Worm (Caenorhabditis elegans) whole organism, late embryonic: Measurements from ENCODE around the gene zfp-3.

Experiments
- K02D7.2 ChIP-seq: sonication (generic microtip); optimal IDR thresholded peaks from 2 replicates; lab custom pipeline; 2017; ENCODE audit warnings: mild to moderate bottlenecking, missing genetic modification characterization, missing compliant biosample characterization
- K09A11.1 ChIP-seq: sonication (generic microtip); optimal IDR thresholded peaks from 2 replicates; lab custom pipeline; 2017; ENCODE audit warnings: antibody characterized with exemption, mild to moderate bottlenecking, missing genetic modification characterization, missing compliant biosample characterization; ENCODE audit not compliant: insufficient read depth
- T23F11.4 ChIP-seq: fragments of 200-800 bp; sonication (Bioruptor generic); optimal IDR thresholded peaks from 2 replicates; lab custom pipeline; 2018; ENCODE audit warnings: mild to moderate bottlenecking, missing genetic modification characterization, missing compliant biosample characterization
- ahr-1 ChIP-seq: sonication (generic microtip); optimal IDR thresholded peaks from 2 replicates; lab custom pipeline; 2016; ENCODE audit warnings: missing genetic modification characterization, missing compliant biosample characterization
- ceh-14 ChIP-seq: sonication (generic microtip); optimal IDR thresholded peaks from 2 replicates; lab custom pipeline; 2016; ENCODE audit warnings: missing genotype, missing genetic modification characterization, missing compliant biosample characterization
- ceh-18 ChIP-seq: sonication (generic microtip); optimal IDR thresholded peaks from 2 replicates; lab custom pipeline; 2016; ENCODE audit warnings: missing genetic modification characterization, missing compliant biosample characterization
- ceh-31 ChIP-seq: sonication (generic microtip); optimal IDR thresholded peaks from 2 replicates; lab custom pipeline; 2016; ENCODE audit warnings: missing genetic modification characterization, missing compliant biosample characterization
- ceh-45 ChIP-seq: fragments of 200-800 bp; sonication (Bioruptor generic); IDR thresholded peaks from 2 replicates; pipeline ENCODE4 v1.3.6; 2022; ENCODE audit warnings: missing genetic modification reagents, missing genetic modification characterization, missing compliant biosample characterization
- ceh-48 ChIP-seq: sonication (generic microtip); optimal IDR thresholded peaks from 2 replicates; lab custom pipeline; 2016; ENCODE audit warnings: missing genetic modification characterization, inconsistent platforms, missing compliant biosample characterization
- che-1 ChIP-seq: sonication (generic microtip); optimal IDR thresholded peaks from 2 replicates; lab custom pipeline; 2016; ENCODE audit warnings: mild to moderate bottlenecking, missing genetic modification characterization, missing compliant biosample characterization
- dve-1 ChIP-seq: sonication (generic microtip); optimal IDR thresholded peaks from 2 replicates; lab custom pipeline; 2017; ENCODE audit warnings: antibody characterized with exemption, mild to moderate bottlenecking, missing genetic modification characterization, missing compliant biosample characterization
- elt-4 ChIP-seq: sonication (generic microtip); optimal IDR thresholded peaks from 2 replicates; lab custom pipeline; 2016; ENCODE audit warnings: missing genetic modification characterization, missing compliant biosample characterization
- eyg-1 ChIP-seq: sonication (generic microtip); optimal IDR thresholded peaks from 2 replicates; lab custom pipeline; 2016; ENCODE audit warnings: missing genotype, missing genetic modification characterization, missing compliant biosample characterization
- fkh-10 ChIP-seq: fragments of 150-350 bp; optimal IDR thresholded peaks from 2 replicates; lab custom pipeline; 2014; ENCODE audit warnings: missing biosample characterization, missing genetic modification reagents, missing genetic modification characterization
- fkh-6 ChIP-seq: sonication (generic microtip); optimal IDR thresholded peaks from 2 replicates; lab custom pipeline; 2016; ENCODE audit warnings: missing genetic modification characterization, missing compliant biosample characterization
- gmeb-2 ChIP-seq: sonication (generic microtip); optimal IDR thresholded peaks from 2 replicates; lab custom pipeline; 2016; ENCODE audit warnings: missing genetic modification characterization, inconsistent platforms, missing compliant biosample characterization
- hlh-15 ChIP-seq: sonication (generic microtip); optimal IDR thresholded peaks from 2 replicates; lab custom pipeline; 2016; ENCODE audit warnings: missing genetic modification characterization, missing compliant biosample characterization
- hlh-6 ChIP-seq: sonication (generic microtip); optimal IDR thresholded peaks from 2 replicates; lab custom pipeline; 2016; ENCODE audit warnings: missing genotype, missing genetic modification characterization, missing compliant biosample characterization
- hlh-8 ChIP-seq: sonication (generic microtip); optimal IDR thresholded peaks from 2 replicates; lab custom pipeline; 2016; ENCODE audit warnings: missing genotype, missing genetic modification characterization, missing compliant biosample characterization
- nfya-1 ChIP-seq: sonication (generic microtip); optimal IDR thresholded peaks from 2 replicates; lab custom pipeline; 2017; ENCODE audit warnings: missing genetic modification characterization, mild to moderate bottlenecking, missing compliant biosample characterization, antibody characterized with exemption, moderate library complexity
- nhr-11 ChIP-seq: fragments of 150-350 bp; optimal IDR thresholded peaks from 2 replicates; lab custom pipeline; 2014; ENCODE audit warnings: missing biosample characterization, missing genetic modification characterization
- nhr-232 ChIP-seq: sonication (generic microtip); optimal IDR thresholded peaks from 2 replicates; lab custom pipeline; 2016; ENCODE audit warnings: missing genetic modification characterization, missing compliant biosample characterization
- npax-4 ChIP-seq: sonication (generic microtip); optimal IDR thresholded peaks from 2 replicates; lab custom pipeline; 2016; ENCODE audit warnings: missing genetic modification characterization, missing compliant biosample characterization
- odd-2 ChIP-seq: sonication (generic microtip); optimal IDR thresholded peaks from 2 replicates; lab custom pipeline; 2017; ENCODE audit warnings: antibody characterized with exemption, mild to moderate bottlenecking, missing genetic modification characterization, missing compliant biosample characterization
- pha-2 ChIP-seq: sonication (generic microtip); optimal IDR thresholded peaks from 2 replicates; lab custom pipeline; 2017; ENCODE audit warnings: mild to moderate bottlenecking, missing genetic modification characterization, missing compliant biosample characterization
- sdc-2 ChIP-seq: sonication (generic microtip); optimal IDR thresholded peaks from 2 replicates; lab custom pipeline; 2016; ENCODE audit warnings: missing genotype, missing genetic modification characterization, missing compliant biosample characterization
- tbx-7 ChIP-seq: sonication (generic microtip); optimal IDR thresholded peaks from 2 replicates; lab custom pipeline; 2016; ENCODE audit warnings: missing genotype, missing genetic modification characterization, missing compliant biosample characterization
- ttx-3 ChIP-seq: sonication (generic microtip); optimal IDR thresholded peaks from 2 replicates; lab custom pipeline; 2016; ENCODE audit warnings: missing genetic modification reagents, missing genetic modification characterization, missing compliant biosample characterization
- unc-3 ChIP-seq, 2 experiments: fragments of 200-800 bp in 1 of 2; sonication (Bioruptor generic) in 1 of 2; sonication (generic microtip) in 1 of 2; conservative IDR thresholded peaks in 1 of 2; optimal IDR thresholded peaks in 1 of 2; 2 replicates each; pipeline versions ENCODE4 v1.3.6 to Lab custom; 2016 to 2022; ENCODE audit warnings: missing compliant biosample characterization in 2 of 2, missing genetic modification characterization in 2 of 2, missing genetic modification reagents in 1 of 2
- unc-55 ChIP-seq: sonication (generic microtip); optimal IDR thresholded peaks from 2 replicates; lab custom pipeline; 2017; ENCODE audit warnings: missing biosample characterization, missing genetic modification reagents, missing genetic modification characterization
- unc-86 ChIP-seq: sonication (generic microtip); optimal IDR thresholded peaks from 2 replicates; lab custom pipeline; 2016; ENCODE audit warnings: missing genetic modification characterization, missing compliant biosample characterization
- zip-5 ChIP-seq: sonication (generic microtip); optimal IDR thresholded peaks from 2 replicates; lab custom pipeline; 2016; ENCODE audit warnings: missing genetic modification characterization, missing compliant biosample characterization

The zfp-3 gene

DNA sequence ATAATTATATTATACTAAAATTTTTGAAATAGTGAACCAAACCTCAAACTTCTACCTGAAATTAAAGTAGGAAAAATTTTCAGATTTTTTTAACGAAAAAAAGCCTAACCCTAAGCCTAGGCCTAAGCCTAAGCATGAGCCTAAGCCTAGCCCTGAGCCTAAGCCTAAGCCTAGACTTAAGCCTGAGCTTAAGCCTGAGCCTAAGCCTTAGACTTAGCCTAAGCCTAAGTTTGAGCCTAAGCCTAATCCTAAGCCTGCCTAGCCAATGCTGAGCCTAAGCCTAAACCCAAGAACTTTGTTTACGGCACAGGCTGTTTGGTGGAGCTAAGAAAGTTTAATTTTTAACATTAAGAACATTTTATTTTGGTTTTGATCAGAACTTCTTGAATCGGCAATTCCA is 49.5 kb upstream of the zfp-3 start:
- TF ChIP-seq dve-1 (tag; lab: Kevin White, UChicago) (peak; percentile 65), unc-55 (GFP tag; lab: Kevin White, UChicago) (no peak)

DNA sequence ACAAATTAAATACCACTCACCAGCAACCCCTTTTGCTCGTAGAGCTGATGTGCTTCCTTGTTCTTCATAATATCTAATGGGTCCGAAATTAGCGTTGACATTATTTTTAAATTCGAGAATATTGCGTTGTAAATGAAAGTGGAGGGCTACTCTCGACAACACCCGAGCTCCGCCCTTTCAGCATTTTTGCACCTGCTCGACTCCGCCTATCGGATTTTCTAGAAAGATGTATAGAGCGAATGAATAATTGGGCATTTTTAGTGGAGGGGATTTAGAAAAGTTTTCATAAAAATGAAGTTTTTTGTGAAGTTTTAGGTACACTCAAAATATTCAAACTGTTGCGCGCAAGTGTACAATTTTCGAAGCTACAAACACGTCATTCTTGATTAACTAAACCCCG is 47.8 kb upstream of the zfp-3 start, which contains the start of gene F09E10.5:
F09E10.5 (minus strand) TSS at position 101 of the 400 bp plus-strand sequence.
- no peak for TF ChIP-seq nhr-232 (tag; lab: Kevin White, UChicago)
- no peak for TF ChIP-seq ceh-45 (GFP tag; lab: Robert Waterston, UW)
- TF ChIP-seq gmeb-2, result no peak
- TF ChIP-seq nfya-1 (tag; lab: Kevin White, UChicago), result no peak
- no peak for TF ChIP-seq unc-55 (GFP tag; lab: Kevin White, UChicago)
- TF ChIP-seq che-1 (tag; lab: Kevin White, UChicago), result no peak
- TF ChIP-seq K02D7.2 (tag; lab: Kevin White, UChicago), result no peak

DNA sequence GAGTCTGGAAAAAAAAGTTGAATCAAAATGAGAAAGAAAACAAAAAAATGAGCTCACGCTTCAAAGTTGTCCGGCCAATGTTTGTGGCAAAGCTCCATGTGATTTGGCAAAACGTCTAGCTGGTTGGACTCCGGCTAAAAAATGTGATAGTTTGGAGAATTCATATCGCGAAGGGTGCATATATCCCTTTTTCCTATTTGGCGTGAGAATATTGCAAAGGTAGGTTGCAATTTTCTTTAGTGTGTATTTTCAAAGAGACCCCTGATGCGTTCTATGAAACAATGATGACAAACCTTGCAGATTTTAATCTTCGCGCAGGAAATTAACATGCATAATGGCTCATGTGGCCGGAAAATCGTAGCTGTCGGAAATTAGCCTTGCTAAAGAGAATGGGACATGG is 45.7 kb upstream of the zfp-3 start:
- TF ChIP-seq sdc-2 (peak; percentile 95), T23F11.4 (GFP tag; lab: Kevin White, UChicago) (no peak)

DNA sequence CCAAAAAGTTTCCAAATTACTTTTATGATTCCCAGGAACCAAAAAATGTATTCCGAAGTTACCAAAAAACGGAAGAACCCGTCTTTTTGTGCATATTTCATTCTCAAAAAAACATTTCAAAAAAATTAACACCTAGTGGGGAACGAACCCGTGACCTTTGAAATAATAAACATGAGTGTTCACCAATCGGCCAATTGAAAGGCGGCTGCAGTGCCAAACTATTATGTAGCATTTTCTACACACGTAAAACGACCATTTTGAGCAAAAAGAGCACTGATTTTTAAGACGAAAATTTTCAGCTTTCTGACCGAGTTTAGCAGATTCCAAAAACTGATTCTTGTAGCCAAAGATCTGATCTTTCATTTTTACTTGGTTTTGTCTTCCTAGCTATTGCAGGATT is 44.6 kb upstream of the zfp-3 start:
- TF ChIP-seq tbx-7 (tag; lab: Kevin White, UChicago), result no peak
- no peak for TF ChIP-seq ttx-3 (tag; lab: Kevin White, UChicago)
- TF ChIP-seq, all 69 proteins: peak for 0

DNA sequence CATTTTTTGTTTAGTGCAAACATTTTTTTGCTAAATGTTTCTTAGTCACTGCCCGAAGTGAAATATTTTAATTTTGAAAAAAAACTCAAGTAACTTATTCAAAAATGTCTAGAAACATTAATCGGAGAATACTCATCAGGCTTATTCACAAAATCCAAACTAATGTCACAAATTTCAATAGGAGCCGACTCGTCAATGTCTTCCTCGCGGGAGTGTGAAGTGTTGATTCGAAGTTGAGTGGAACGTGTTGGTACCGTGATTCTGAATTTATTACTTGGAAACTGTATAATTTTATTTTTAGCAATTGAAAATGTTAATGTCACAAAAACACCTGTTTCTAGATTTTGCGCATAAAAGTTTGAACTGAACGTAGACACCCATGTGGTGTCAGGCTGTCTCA is 43.1 kb upstream of the zfp-3 start:
- TF ChIP-seq nhr-11 (tag; lab: Kevin White, UChicago) (no peak), ceh-31 (tag; lab: Kevin White, UChicago) (no peak), tbx-7 (tag; lab: Kevin White, UChicago) (no peak), hlh-8 (tag; lab: Kevin White, UChicago) (no peak), zip-5 (tag; lab: Kevin White, UChicago) (no peak), ceh-14 (tag; lab: Kevin White, UChicago) (no peak), eyg-1 (tag; lab: Kevin White, UChicago) (no peak), hlh-6 (no peak), sdc-2 (no peak), pha-2 (tag; lab: Kevin White, UChicago) (no peak), hlh-15 (tag; lab: Kevin White, UChicago) (no peak), unc-86 (no peak), npax-4 (tag; lab: Kevin White, UChicago) (no peak), unc-3 (GFP tag; conservative IDR thresholded peaks at IDR 0.05; lab: Robert Waterston, UW) (no peak), unc-3 (tag; optimal IDR thresholded peaks at IDR 0.05; lab: Kevin White, UChicago) (no peak), elt-4 (tag; lab: Kevin White, UChicago) (no peak), K09A11.1 (tag; lab: Kevin White, UChicago) (no peak), odd-2 (tag; lab: Kevin White, UChicago) (no peak), ceh-18 (tag; lab: Kevin White, UChicago) (no peak)
- TF ChIP-seq, all 69 proteins: peak for 0

DNA sequence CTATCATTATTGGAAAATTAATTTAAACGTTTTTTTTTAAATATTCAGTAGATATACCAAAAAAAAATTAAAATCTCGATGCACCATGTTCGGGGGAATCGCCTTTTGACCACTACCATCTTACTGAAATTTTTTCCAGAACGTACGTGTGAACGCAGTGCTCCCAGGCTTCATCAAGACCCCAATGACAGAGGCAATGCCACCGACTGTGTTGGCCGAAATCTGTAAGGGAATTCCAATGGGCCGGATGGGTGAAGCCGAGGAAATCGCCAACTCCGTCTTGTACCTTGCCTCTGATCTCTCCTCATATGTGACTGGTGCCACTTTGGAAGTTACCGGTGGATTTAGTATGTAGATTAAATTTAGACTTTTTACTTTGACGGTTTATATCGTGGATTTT is 42.3 kb upstream of the zfp-3 start:
- no peak for TF ChIP-seq ahr-1 (tag; lab: Kevin White, UChicago)
- TF ChIP-seq ceh-48 (tag; lab: Kevin White, UChicago), result no peak
- TF ChIP-seq hlh-6, result no peak

DNA sequence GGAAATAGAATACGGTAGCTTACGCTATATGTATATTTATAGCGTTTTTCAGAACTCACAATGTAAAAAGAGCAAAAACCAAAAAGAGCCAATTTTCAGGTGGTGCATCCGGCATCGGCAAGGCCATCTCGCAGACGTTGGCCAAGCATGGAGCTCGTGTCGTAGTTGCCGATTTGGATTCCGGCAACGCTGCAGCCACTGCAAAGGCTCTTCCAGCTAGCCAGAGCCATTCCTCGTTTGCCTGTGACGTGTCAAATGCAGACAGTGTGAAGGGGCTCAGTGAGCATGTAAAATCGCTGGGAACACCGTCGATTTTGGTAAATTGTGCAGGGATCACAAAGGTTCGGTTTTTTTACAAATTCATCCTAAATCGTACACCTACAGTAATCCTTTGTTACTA is 40.7 kb upstream of the zfp-3 start:
- TF ChIP-seq fkh-10 (GFP tag; lab: Kevin White, UChicago) (no peak), fkh-6 (tag; lab: Kevin White, UChicago) (no peak), dve-1 (tag; lab: Kevin White, UChicago) (no peak), K09A11.1 (tag; lab: Kevin White, UChicago) (no peak)
- TF ChIP-seq, all 69 proteins: peak for 0
